Worm (Caenorhabditis elegans): Measurements from ENCODE around the gene srw-31.

srw-31 gene

ce11 chrV:17546931-17547330, 40.5 kb downstream of the srw-31 start:
- no peak for TF ChIP-seq lin-13 (tag; optimal IDR thresholded peaks at IDR 0.05)
- TF ChIP-seq snpc-4 (tag; optimal IDR thresholded peaks at IDR 0.05) = no peak
- no peak for TF ChIP-seq blmp-1 (tag; optimal IDR thresholded peaks at IDR 0.05)
- TF ChIP-seq ceh-83 (GFP tag; optimal IDR thresholded peaks at IDR 0.05) = no peak
- TF ChIP-seq unc-120 (tag; optimal IDR thresholded peaks at IDR 0.05; ENCODE audit: poor library complexity, severe bottlenecking) = no peak
- TF ChIP-seq hlh-1 (tag; optimal IDR thresholded peaks at IDR 0.05) = no peak
- TF ChIP-seq elt-3 (tag; optimal IDR thresholded peaks at IDR 0.05) = no peak
- TF ChIP-seq lin-32 (GFP tag; optimal IDR thresholded peaks at IDR 0.05) = no peak
- no peak for TF ChIP-seq unc-62 (GFP tag; optimal IDR thresholded peaks at IDR 0.05)
- TF ChIP-seq zip-8 (tag; optimal IDR thresholded peaks at IDR 0.05) = no peak
- no peak for TF ChIP-seq nhr-76 (tag; optimal IDR thresholded peaks at IDR 0.05)
- TF ChIP-seq ceh-39 (tag; optimal IDR thresholded peaks at IDR 0.05) = no peak
- no peak for TF ChIP-seq mab-5 (tag; optimal IDR thresholded peaks at IDR 0.05)
- no peak for TF ChIP-seq nhr-2 (tag; optimal IDR thresholded peaks at IDR 0.05)
- TF ChIP-seq sptf-1 (tag; optimal IDR thresholded peaks at IDR 0.05) = no peak
- TF ChIP-seq drap-1 (GFP tag; optimal IDR thresholded peaks at IDR 0.05) = no peak
- TF ChIP-seq nhr-237 (tag; optimal IDR thresholded peaks at IDR 0.05) = no peak

- TF ChIP-seq hlh-1 (tag; optimal IDR thresholded peaks at IDR 0.05) = no peak
- no peak for TF ChIP-seq nhr-76 (tag; optimal IDR thresholded peaks at IDR 0.05)
- no peak for TF ChIP-seq zip-8 (tag; optimal IDR thresholded peaks at IDR 0.05)
- no peak for TF ChIP-seq ceh-39 (tag; optimal IDR thresholded peaks at IDR 0.05)
- no peak for TF ChIP-seq ham-2 (GFP tag; optimal IDR thresholded peaks at IDR 0.05)
- no peak for TF ChIP-seq flh-1 (GFP tag; optimal IDR thresholded peaks at IDR 0.05)
- no peak for TF ChIP-seq cnd-1 (tag; optimal IDR thresholded peaks at IDR 0.05)
- TF ChIP-seq mls-2 (tag; optimal IDR thresholded peaks at IDR 0.05) = no peak
- no peak for TF ChIP-seq sptf-1 (tag; optimal IDR thresholded peaks at IDR 0.05)
- TF ChIP-seq pha-4 (tag; optimal IDR thresholded peaks at IDR 0.05) = no peak
- TF ChIP-seq ceh-83 (GFP tag; optimal IDR thresholded peaks at IDR 0.05) = no peak
- no peak for TF ChIP-seq nhr-237 (tag; optimal IDR thresholded peaks at IDR 0.05)
- no peak for TF ChIP-seq lin-32 (GFP tag; optimal IDR thresholded peaks at IDR 0.05)
- no peak for TF ChIP-seq sem-2 (GFP tag; optimal IDR thresholded peaks at IDR 0.05)
- no peak for TF ChIP-seq ceh-43 (GFP tag; optimal IDR thresholded peaks at IDR 0.05)
- no peak for TF ChIP-seq nhr-28 (tag; optimal IDR thresholded peaks at IDR 0.05)
- no peak for TF ChIP-seq tbx-8 (GFP tag; optimal IDR thresholded peaks at IDR 0.05)
- TF ChIP-seq unc-39 (tag; optimal IDR thresholded peaks at IDR 0.05) = no peak
- no peak for TF ChIP-seq drap-1 (GFP tag; optimal IDR thresholded peaks at IDR 0.05)
- TF ChIP-seq mab-5 (tag; optimal IDR thresholded peaks at IDR 0.05) = no peak
These were observed 42.2 kb downstream of the srw-31 start for ce11 chrV:17548635-17549034.

ce11 chrV:17549362-17549761, 43.0 kb downstream of the srw-31 start, which contains the start of gene fbxa-176:
Gene fbxa-176, plus strand, starts transcription at chrV:17549675.
- no peak for TF ChIP-seq elt-3 (tag; optimal IDR thresholded peaks at IDR 0.05)
- TF ChIP-seq M03D4.4 (tag; optimal IDR thresholded peaks at IDR 0.05) = no peak
- no peak for TF ChIP-seq ztf-11 (tag; optimal IDR thresholded peaks at IDR 0.05)
- TF ChIP-seq ceh-39 (tag; optimal IDR thresholded peaks at IDR 0.05) = no peak
- no peak for TF ChIP-seq snpc-4 (tag; optimal IDR thresholded peaks at IDR 0.05)
- TF ChIP-seq flh-1 (GFP tag; optimal IDR thresholded peaks at IDR 0.05) = no peak
- no peak for TF ChIP-seq unc-62 (GFP tag; optimal IDR thresholded peaks at IDR 0.05)
- no peak for TF ChIP-seq ceh-43 (GFP tag; optimal IDR thresholded peaks at IDR 0.05)
- no peak for TF ChIP-seq bed-3 (GFP tag; optimal IDR thresholded peaks at IDR 0.05)
- TF ChIP-seq drap-1 (GFP tag; optimal IDR thresholded peaks at IDR 0.05) = no peak
- TF ChIP-seq mab-5 (tag; optimal IDR thresholded peaks at IDR 0.05) = no peak

ce11 chrV:17551396-17551795, 45.0 kb downstream of the srw-31 start:
- no peak for TF ChIP-seq nhr-28 (tag; optimal IDR thresholded peaks at IDR 0.05)
- no peak for TF ChIP-seq unc-39 (tag; optimal IDR thresholded peaks at IDR 0.05)
- TF ChIP-seq hlh-1 (tag; optimal IDR thresholded peaks at IDR 0.05) = no peak
- TF ChIP-seq ces-1 (GFP tag; optimal IDR thresholded peaks at IDR 0.05) = no peak
- no peak for TF ChIP-seq mab-5 (tag; optimal IDR thresholded peaks at IDR 0.05)
- no peak for TF ChIP-seq bed-3 (GFP tag; optimal IDR thresholded peaks at IDR 0.05)
- no peak for TF ChIP-seq ceh-43 (GFP tag; optimal IDR thresholded peaks at IDR 0.05)
- TF ChIP-seq blmp-1 (tag; optimal IDR thresholded peaks at IDR 0.05) = no peak
- no peak for TF ChIP-seq ztf-11 (tag; optimal IDR thresholded peaks at IDR 0.05)
- no peak for TF ChIP-seq lsy-2 (tag; optimal IDR thresholded peaks at IDR 0.05)
- no peak for TF ChIP-seq lin-32 (GFP tag; optimal IDR thresholded peaks at IDR 0.05)
- no peak for TF ChIP-seq M03D4.4 (tag; optimal IDR thresholded peaks at IDR 0.05)
- TF ChIP-seq unc-62 (GFP tag; optimal IDR thresholded peaks at IDR 0.05) = no peak
- no peak for TF ChIP-seq elt-1 (tag; optimal IDR thresholded peaks at IDR 0.05; ENCODE audit: borderline replicate concordance, insufficient read depth)
- no peak for TF ChIP-seq nhr-76 (tag; optimal IDR thresholded peaks at IDR 0.05)
- TF ChIP-seq flh-1 (GFP tag; optimal IDR thresholded peaks at IDR 0.05) = no peak
- TF ChIP-seq ceh-39 (tag; optimal IDR thresholded peaks at IDR 0.05) = no peak

Data from whole organism, mixed stage, embryonic.